Worm (Caenorhabditis elegans) whole organism, late embryonic: Measurements from ENCODE around the gene phdh-1.
"Not testable (repeated sequence)": the region's sequence is repeated elsewhere in the genome, so short reads cannot be mapped to it uniquely, and the experiment has no call there.

ENCODE experiments used
- C08G9.2 ChIP-seq: sonication (generic microtip); optimal IDR thresholded peaks from 2 replicates; lab custom pipeline; 2016; ENCODE audit warnings: mild to moderate bottlenecking, missing genetic modification characterization, moderate library complexity, missing compliant biosample characterization
- T23F11.4 ChIP-seq: fragments of 200-800 bp; sonication (Bioruptor generic); optimal IDR thresholded peaks from 2 replicates; lab custom pipeline; 2018; ENCODE audit warnings: mild to moderate bottlenecking, missing genetic modification characterization, missing compliant biosample characterization
- ceh-14 ChIP-seq: sonication (generic microtip); optimal IDR thresholded peaks from 2 replicates; lab custom pipeline; 2016; ENCODE audit warnings: missing genotype, missing genetic modification characterization, missing compliant biosample characterization
- ceh-18 ChIP-seq: sonication (generic microtip); optimal IDR thresholded peaks from 2 replicates; lab custom pipeline; 2016; ENCODE audit warnings: missing genetic modification characterization, missing compliant biosample characterization
- ceh-19 ChIP-seq: fragments of 200-800 bp; sonication (Bioruptor generic); optimal IDR thresholded peaks from 2 replicates; lab custom pipeline; 2018; ENCODE audit warnings: mild to moderate bottlenecking, missing genetic modification characterization, missing compliant biosample characterization
- ceh-2 ChIP-seq: sonication (generic microtip); optimal IDR thresholded peaks from 2 replicates; lab custom pipeline; 2016; ENCODE audit warnings: missing genotype, missing genetic modification characterization, missing compliant biosample characterization
- ceh-22 ChIP-seq: sonication (generic microtip); optimal IDR thresholded peaks from 2 replicates; lab custom pipeline; 2017; ENCODE audit warnings: missing biosample characterization, missing genetic modification characterization
- ceh-24 ChIP-seq: sonication (generic microtip); optimal IDR thresholded peaks from 2 replicates; lab custom pipeline; 2016; ENCODE audit warnings: mild to moderate bottlenecking, missing genetic modification characterization, missing compliant biosample characterization
- ceh-30 ChIP-seq: fragments of 150-350 bp; optimal IDR thresholded peaks from 2 replicates; lab custom pipeline; 2014; ENCODE audit warnings: missing biosample characterization, missing genetic modification characterization
- ceh-31 ChIP-seq: sonication (generic microtip); optimal IDR thresholded peaks from 2 replicates; lab custom pipeline; 2016; ENCODE audit warnings: missing genetic modification characterization, missing compliant biosample characterization
- ceh-34 ChIP-seq: sonication (generic microtip); optimal IDR thresholded peaks from 2 replicates; lab custom pipeline; 2016; ENCODE audit warnings: mild to moderate bottlenecking, missing genetic modification characterization, missing compliant biosample characterization
- ceh-45 ChIP-seq: fragments of 200-800 bp; sonication (Bioruptor generic); IDR thresholded peaks from 2 replicates; pipeline ENCODE4 v1.3.6; 2022; ENCODE audit warnings: missing genetic modification reagents, missing genetic modification characterization, missing compliant biosample characterization
- ceh-48 ChIP-seq: sonication (generic microtip); optimal IDR thresholded peaks from 2 replicates; lab custom pipeline; 2016; ENCODE audit warnings: missing genetic modification characterization, inconsistent platforms, missing compliant biosample characterization
- ceh-6 ChIP-seq: fragments of 200-800 bp; sonication (Bioruptor generic); optimal IDR thresholded peaks from 2 replicates; lab custom pipeline; 2018; ENCODE audit warnings: mild to moderate bottlenecking, missing genetic modification characterization, missing compliant biosample characterization
- che-1 ChIP-seq: sonication (generic microtip); optimal IDR thresholded peaks from 2 replicates; lab custom pipeline; 2016; ENCODE audit warnings: mild to moderate bottlenecking, missing genetic modification characterization, missing compliant biosample characterization
- elt-2 ChIP-seq: sonication (generic microtip); optimal IDR thresholded peaks from 2 replicates; lab custom pipeline; 2016; ENCODE audit warnings: missing genetic modification reagents, missing genetic modification characterization, missing compliant biosample characterization
- ets-4 ChIP-seq: sonication (generic microtip); optimal IDR thresholded peaks from 2 replicates; lab custom pipeline; 2016; ENCODE audit warnings: missing genetic modification characterization, missing compliant biosample characterization
- fax-1 ChIP-seq: sonication (generic microtip); optimal IDR thresholded peaks from 2 replicates; lab custom pipeline; 2016; ENCODE audit warnings: missing genotype, missing genetic modification characterization, missing compliant biosample characterization
- fkh-10 ChIP-seq: fragments of 150-350 bp; optimal IDR thresholded peaks from 2 replicates; lab custom pipeline; 2014; ENCODE audit warnings: missing biosample characterization, missing genetic modification reagents, missing genetic modification characterization
- gmeb-2 ChIP-seq: sonication (generic microtip); optimal IDR thresholded peaks from 2 replicates; lab custom pipeline; 2016; ENCODE audit warnings: missing genetic modification characterization, inconsistent platforms, missing compliant biosample characterization
- hlh-13 ChIP-seq: fragments of 200-800 bp; sonication (Bioruptor generic); optimal IDR thresholded peaks from 2 replicates; lab custom pipeline; 2018; ENCODE audit warnings: mild to moderate bottlenecking, missing genetic modification characterization, missing compliant biosample characterization
- hlh-15 ChIP-seq: sonication (generic microtip); optimal IDR thresholded peaks from 2 replicates; lab custom pipeline; 2016; ENCODE audit warnings: missing genetic modification characterization, missing compliant biosample characterization
- hlh-30 ChIP-seq: sonication (generic microtip); optimal IDR thresholded peaks from 2 replicates; lab custom pipeline; 2017; ENCODE audit warnings: antibody characterized with exemption, missing genetic modification characterization, missing compliant biosample characterization; ENCODE audit not compliant: insufficient read depth
- hlh-6 ChIP-seq: sonication (generic microtip); optimal IDR thresholded peaks from 2 replicates; lab custom pipeline; 2016; ENCODE audit warnings: missing genotype, missing genetic modification characterization, missing compliant biosample characterization
- hlh-8 ChIP-seq: sonication (generic microtip); optimal IDR thresholded peaks from 2 replicates; lab custom pipeline; 2016; ENCODE audit warnings: missing genotype, missing genetic modification characterization, missing compliant biosample characterization
- lim-6 ChIP-seq: sonication (generic microtip); optimal IDR thresholded peaks from 2 replicates; lab custom pipeline; 2016; ENCODE audit warnings: missing genetic modification characterization, missing compliant biosample characterization
- lin-11 ChIP-seq: fragments of 200-800 bp; sonication (Bioruptor generic); optimal IDR thresholded peaks from 2 replicates; lab custom pipeline; 2018; ENCODE audit warnings: mild to moderate bottlenecking, missing genetic modification characterization, missing compliant biosample characterization
- mec-3 ChIP-seq: sonication (generic microtip); optimal IDR thresholded peaks from 2 replicates; lab custom pipeline; 2016; ENCODE audit warnings: borderline replicate concordance, missing genetic modification characterization, missing compliant biosample characterization
- nhr-11 ChIP-seq: fragments of 150-350 bp; optimal IDR thresholded peaks from 2 replicates; lab custom pipeline; 2014; ENCODE audit warnings: missing biosample characterization, missing genetic modification characterization
- pat-9 ChIP-seq: fragments of 200-800 bp; sonication (Bioruptor generic); optimal IDR thresholded peaks from 2 replicates; lab custom pipeline; 2018; ENCODE audit warnings: mild to moderate bottlenecking, missing genetic modification characterization, moderate library complexity, missing compliant biosample characterization
- pha-2 ChIP-seq: sonication (generic microtip); optimal IDR thresholded peaks from 2 replicates; lab custom pipeline; 2017; ENCODE audit warnings: mild to moderate bottlenecking, missing genetic modification characterization, missing compliant biosample characterization
- pha-4 ChIP-seq: fragments of 150-350 bp; optimal IDR thresholded peaks from 2 replicates; lab custom pipeline; 2018; ENCODE audit warnings: missing biosample characterization, missing genetic modification reagents, missing genetic modification characterization
- pqm-1 ChIP-seq: sonication (generic microtip); optimal IDR thresholded peaks from 2 replicates; lab custom pipeline; 2016; ENCODE audit warnings: missing genetic modification characterization, missing compliant biosample characterization
- sox-4 ChIP-seq: sonication (generic microtip); optimal IDR thresholded peaks from 2 replicates; lab custom pipeline; 2017; ENCODE audit warnings: mild to moderate bottlenecking, missing genetic modification characterization, inconsistent platforms, missing compliant biosample characterization
- ttx-3 ChIP-seq: sonication (generic microtip); optimal IDR thresholded peaks from 2 replicates; lab custom pipeline; 2016; ENCODE audit warnings: missing genetic modification reagents, missing genetic modification characterization, missing compliant biosample characterization
- unc-3 ChIP-seq, 2 experiments: fragments of 200-800 bp in 1 of 2; sonication (Bioruptor generic) in 1 of 2; sonication (generic microtip) in 1 of 2; conservative IDR thresholded peaks in 1 of 2; optimal IDR thresholded peaks in 1 of 2; 2 replicates each; pipeline versions ENCODE4 v1.3.6 to Lab custom; 2016 to 2022; ENCODE audit warnings: missing compliant biosample characterization in 2 of 2, missing genetic modification characterization in 2 of 2, missing genetic modification reagents in 1 of 2
- zip-5 ChIP-seq: sonication (generic microtip); optimal IDR thresholded peaks from 2 replicates; lab custom pipeline; 2016; ENCODE audit warnings: missing genetic modification characterization, missing compliant biosample characterization

Gene phdh-1

ce11 chrII:13654723-13655122 is 16.4 kb upstream of the phdh-1 start, which contains the start of gene C31C9.9:
C31C9.9 (plus strand) TSS chrII:13655023.
- not testable (repeated sequence) for TF ChIP-seq hlh-6, ets-4, ceh-48 (tag; lab: Kevin White, UChicago)
- TF ChIP-seq, all 69 proteins: peak for 0; not testable (repeated sequence) for 69

ce11 chrII:13648230-13648629 is 9.9 kb upstream of the phdh-1 start, which contains the start of gene fbxa-169:
fbxa-169 (plus strand) TSS chrII:13648530.
- TF ChIP-seq lim-6 (tag; lab: Kevin White, UChicago) = no peak
- no peak for TF ChIP-seq pha-2
- TF ChIP-seq ceh-31 = no peak
- no peak for TF ChIP-seq ceh-2 (tag; lab: Kevin White, UChicago)
- no peak for TF ChIP-seq ceh-24 (tag; lab: Kevin White, UChicago)
- TF ChIP-seq hlh-30 = no peak
- no peak for TF ChIP-seq hlh-8 (tag; lab: Kevin White, UChicago)
- no peak for TF ChIP-seq gmeb-2
- no peak for TF ChIP-seq hlh-15 (tag; lab: Kevin White, UChicago)
- TF ChIP-seq ceh-18 (tag; lab: Kevin White, UChicago) = no peak
- TF ChIP-seq T23F11.4 (GFP tag; lab: Kevin White, UChicago) = no peak
- no peak for TF ChIP-seq ceh-45
- TF ChIP-seq che-1 = no peak
- no peak for TF ChIP-seq zip-5 (tag; lab: Kevin White, UChicago)
- no peak for TF ChIP-seq fkh-10
- TF ChIP-seq ttx-3 (tag; lab: Kevin White, UChicago) = no peak
- no peak for TF ChIP-seq ceh-6 (GFP tag; lab: Kevin White, UChicago)
- no peak for TF ChIP-seq C08G9.2 (tag; lab: Kevin White, UChicago)
- no peak for TF ChIP-seq ceh-30 (tag; lab: Kevin White, UChicago)
- no peak for TF ChIP-seq unc-3 (GFP tag; conservative IDR thresholded peaks at IDR 0.05; lab: Robert Waterston, UW)
- TF ChIP-seq unc-3 (tag; optimal IDR thresholded peaks at IDR 0.05; lab: Kevin White, UChicago) = no peak

ce11 chrII:13641311-13641710 is 3.0 kb upstream of the phdh-1 start, which contains the start of gene fbxa-167:
fbxa-167 (plus strand) TSS chrII:13641489.
- no peak for TF ChIP-seq mec-3 (tag; lab: Kevin White, UChicago)
- peak; percentile 14 for TF ChIP-seq elt-2 (tag; lab: Kevin White, UChicago)
- TF ChIP-seq hlh-30 = no peak
- no peak for TF ChIP-seq sox-4 (tag; lab: Kevin White, UChicago)
- TF ChIP-seq pqm-1 (tag; lab: Kevin White, UChicago) = no peak
- TF ChIP-seq ceh-24 (tag; lab: Kevin White, UChicago) = no peak
- TF ChIP-seq ceh-31 = peak; percentile 13
- TF ChIP-seq ceh-14 = no peak
- peak; percentile 75 for TF ChIP-seq ceh-48 (tag; lab: Kevin White, UChicago)
- TF ChIP-seq fkh-10 = no peak
- no peak for TF ChIP-seq gmeb-2
- no peak for TF ChIP-seq fax-1 (tag; lab: Kevin White, UChicago)
- TF ChIP-seq ceh-2 (tag; lab: Kevin White, UChicago) = no peak
- no peak for TF ChIP-seq lin-11 (tag; lab: Kevin White, UChicago)
- TF ChIP-seq pat-9 (tag; lab: Kevin White, UChicago) = no peak
- no peak for TF ChIP-seq nhr-11 (tag; lab: Kevin White, UChicago)
- TF ChIP-seq hlh-13 (GFP tag; lab: Kevin White, UChicago) = no peak

ce11 chrII:13640210-13640609 is 1.9 kb upstream of the phdh-1 start:
- TF ChIP-seq hlh-30 (peak; percentile 12), ceh-22 (tag; lab: Kevin White, UChicago) (no peak)

ce11 chrII:13638576-13638975 is 296 bp upstream of the phdh-1 start:
- no peak for TF ChIP-seq ets-4 (tag; lab: Kevin White, UChicago)
- no peak for TF ChIP-seq ceh-14
- no peak for TF ChIP-seq pha-4
- no peak for TF ChIP-seq ceh-34 (tag; lab: Kevin White, UChicago)
- TF ChIP-seq ceh-19 (GFP tag; lab: Kevin White, UChicago) = no peak
- no peak for TF ChIP-seq pqm-1 (tag; lab: Kevin White, UChicago)
- peak; percentile 71 for TF ChIP-seq elt-2 (tag; lab: Kevin White, UChicago)
